Worm (Caenorhabditis elegans) whole organism, midembryonic: ENCODE results near the gene W09C2.9.

Source experiments
- T22C8.4 ChIP-seq: fragments of 200-800 bp; sonication (Bioruptor generic); IDR thresholded peaks from 2 replicates; pipeline ENCODE4 v1.3.6; 2022; ENCODE audit warnings: missing genetic modification characterization, missing compliant biosample characterization
- cog-1 ChIP-seq: sonication (generic microtip); optimal IDR thresholded peaks from 2 replicates; lab custom pipeline; 2016; ENCODE audit warnings: missing genetic modification characterization, missing compliant biosample characterization
- flt-1 ChIP-seq: fragments of 200-800 bp; sonication (Bioruptor generic); IDR thresholded peaks from 2 replicates; pipeline ENCODE4 v1.3.6; 2022; ENCODE audit warnings: missing genetic modification characterization, missing compliant biosample characterization
- klf-2 ChIP-seq: fragments of 200-800 bp; sonication (Bioruptor generic); conservative IDR thresholded peaks from 2 replicates; pipeline ENCODE4 v1.3.6; 2022; ENCODE audit warnings: missing genetic modification reagents, missing genetic modification characterization, missing compliant biosample characterization
- med-1 ChIP-seq: sonication (generic microtip); optimal IDR thresholded peaks from 2 replicates; lab custom pipeline; 2017; ENCODE audit warnings: missing genetic modification characterization, mild to moderate bottlenecking, missing compliant biosample characterization, antibody characterized with exemption, missing genetic modification reagents; ENCODE audit not compliant: insufficient read depth
- ref-1 ChIP-seq: fragments of 200-800 bp; sonication (Bioruptor generic); conservative IDR thresholded peaks from 2 replicates; pipeline ENCODE4 v1.3.6; 2022; ENCODE audit warnings: missing genetic modification reagents, missing genetic modification characterization, missing compliant biosample characterization
- tab-1 ChIP-seq: fragments of 200-800 bp; sonication (Bioruptor generic); IDR thresholded peaks from 2 replicates; pipeline ENCODE4 v1.3.6; 2022; ENCODE audit warnings: missing genetic modification characterization, missing compliant biosample characterization
- ztf-23 ChIP-seq: fragments of 200-800 bp; sonication (Bioruptor generic); IDR thresholded peaks from 2 replicates; pipeline ENCODE4 v1.3.6; 2022; ENCODE audit warnings: missing genetic modification reagents, missing genetic modification characterization, missing compliant biosample characterization
- ztf-29 ChIP-seq: fragments of 200-800 bp; sonication (Bioruptor generic); IDR thresholded peaks from 2 replicates; pipeline ENCODE4 v1.3.6; 2022; ENCODE audit warnings: missing genetic modification reagents, missing genetic modification characterization, missing compliant biosample characterization

The W09C2.9 gene

ce11 chrIV:9654017-9654416 lies 30.8 kb upstream of the W09C2.9 start, which contains the start of gene F58G6.7:
TSS of gene F58G6.7 (plus strand) at chrIV:9654317.
- no peak for TF ChIP-seq ref-1 (GFP tag; lab: Robert Waterston, UW)
- TF ChIP-seq cog-1 (tag; lab: Kevin White, UChicago) = no peak
- TF ChIP-seq klf-2 (GFP tag; lab: Robert Waterston, UW) = no peak
- no peak for TF ChIP-seq ztf-29 (GFP tag; lab: Robert Waterston, UW)
- no peak for TF ChIP-seq ztf-23
- no peak for TF ChIP-seq T22C8.4
- TF ChIP-seq med-1 (GFP tag; lab: Kevin White, UChicago) = no peak
- no peak for TF ChIP-seq tab-1
- no peak for TF ChIP-seq flt-1 (GFP tag; lab: Robert Waterston, UW)

DNA sequence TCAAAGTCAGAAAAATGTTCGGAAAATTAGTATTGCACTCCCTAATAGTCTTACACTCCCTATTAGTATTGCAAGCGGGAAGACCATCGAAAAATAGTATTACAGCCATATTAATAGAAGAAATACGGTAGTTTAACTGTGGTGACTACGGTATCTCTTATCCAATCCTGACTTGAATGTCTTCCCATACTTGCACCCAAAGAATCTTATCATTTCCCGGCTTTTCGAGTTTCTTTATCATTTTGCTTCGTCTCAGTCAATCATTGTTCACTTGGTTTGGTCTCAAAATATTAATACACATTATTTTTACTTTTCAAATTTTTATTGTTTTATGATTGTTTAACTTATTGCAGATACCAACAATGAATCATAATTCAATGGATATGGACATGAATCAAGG lies 30.0 kb upstream of the W09C2.9 start, which contains the start of gene F58G6.3:
TSS of gene F58G6.3 (plus strand) at position 352 of the 400 bp plus-strand sequence.
- no peak for TF ChIP-seq flt-1 (GFP tag; lab: Robert Waterston, UW)
- no peak for TF ChIP-seq ztf-29 (GFP tag; lab: Robert Waterston, UW)
- no peak for TF ChIP-seq med-1 (GFP tag; lab: Kevin White, UChicago)
- TF ChIP-seq cog-1 (tag; lab: Kevin White, UChicago) = no peak
- TF ChIP-seq ztf-23 = no peak
- TF ChIP-seq T22C8.4 = no peak
- no peak for TF ChIP-seq klf-2 (GFP tag; lab: Robert Waterston, UW)
- TF ChIP-seq ref-1 (GFP tag; lab: Robert Waterston, UW) = no peak
- no peak for TF ChIP-seq tab-1

ce11 chrIV:9651234-9651633 lies 28.1 kb upstream of the W09C2.9 start, which contains the start of gene chca-1:
TSS of gene chca-1 (plus strand) at chrIV:9651394.
- TF ChIP-seq cog-1 (tag; lab: Kevin White, UChicago) = no peak
- TF ChIP-seq klf-2 (GFP tag; lab: Robert Waterston, UW) = no peak
- TF ChIP-seq flt-1 (GFP tag; lab: Robert Waterston, UW) = no peak
- no peak for TF ChIP-seq ztf-23
- no peak for TF ChIP-seq tab-1
- no peak for TF ChIP-seq T22C8.4
- no peak for TF ChIP-seq ztf-29 (GFP tag; lab: Robert Waterston, UW)
- no peak for TF ChIP-seq med-1 (GFP tag; lab: Kevin White, UChicago)
- no peak for TF ChIP-seq ref-1 (GFP tag; lab: Robert Waterston, UW)

- no peak for TF ChIP-seq med-1 (GFP tag; lab: Kevin White, UChicago)
- no peak for TF ChIP-seq ztf-23
- no peak for TF ChIP-seq ztf-29 (GFP tag; lab: Robert Waterston, UW)
- no peak for TF ChIP-seq ref-1 (GFP tag; lab: Robert Waterston, UW)
- TF ChIP-seq tab-1 = no peak
- no peak for TF ChIP-seq flt-1 (GFP tag; lab: Robert Waterston, UW)
- TF ChIP-seq klf-2 (GFP tag; lab: Robert Waterston, UW) = no peak
- no peak for TF ChIP-seq cog-1 (tag; lab: Kevin White, UChicago)
These were observed 25.5 kb upstream of the W09C2.9 start, which contains the start of gene srm-3 for ce11 chrIV:9648682-9649081. TSS of gene srm-3 (plus strand) at chrIV:9648982.

DNA sequence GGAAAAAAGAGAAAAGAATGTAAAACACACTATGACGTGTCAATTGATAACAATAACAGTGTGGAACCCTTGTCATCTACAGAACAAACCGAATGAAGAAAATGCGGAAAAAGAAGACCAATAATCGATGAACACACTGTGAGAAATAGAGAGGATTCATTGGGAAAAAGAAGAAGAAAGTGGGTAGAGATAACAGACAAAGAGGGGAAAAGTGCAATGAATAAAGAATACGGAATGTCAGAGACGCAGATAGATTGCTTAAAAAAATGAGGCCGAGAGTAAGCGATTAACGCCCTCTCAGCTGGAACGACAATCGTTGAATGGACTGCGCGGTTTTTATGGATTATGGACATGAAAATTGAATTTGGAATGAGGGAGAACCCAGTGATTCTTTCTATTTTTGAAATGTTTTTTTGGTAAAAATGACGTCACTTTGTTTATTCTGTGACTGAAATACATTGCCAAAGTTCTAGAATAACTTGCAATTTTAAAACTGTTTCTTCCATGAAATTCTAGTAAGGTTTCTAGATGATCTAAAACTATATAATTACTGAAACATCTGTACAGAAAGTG lies 24.7 kb upstream of the W09C2.9 start, which contains the start of gene amph-1:
TSS of gene amph-1 (minus strand) at position 85 of the 573 bp plus-strand sequence.
- TF ChIP-seq cog-1 (tag; lab: Kevin White, UChicago) = no peak
- TF ChIP-seq ztf-23 = no peak
- no peak for TF ChIP-seq flt-1 (GFP tag; lab: Robert Waterston, UW)
- no peak for TF ChIP-seq T22C8.4
- TF ChIP-seq ref-1 (GFP tag; lab: Robert Waterston, UW) = no peak
- no peak for TF ChIP-seq klf-2 (GFP tag; lab: Robert Waterston, UW)
- TF ChIP-seq med-1 (GFP tag; lab: Kevin White, UChicago) = no peak
- no peak for TF ChIP-seq ztf-29 (GFP tag; lab: Robert Waterston, UW)
- no peak for TF ChIP-seq tab-1

ce11 chrIV:9643188-9643587 lies 20.0 kb upstream of the W09C2.9 start, which contains the start of gene degl-2:
TSS of gene degl-2 (plus strand) at chrIV:9643488.
- TF ChIP-seq ref-1 (GFP tag; lab: Robert Waterston, UW) (no peak), T22C8.4 (no peak)

- TF ChIP-seq cog-1 (tag; lab: Kevin White, UChicago) (no peak), flt-1 (GFP tag; lab: Robert Waterston, UW) (no peak), ztf-23 (no peak), klf-2 (GFP tag; lab: Robert Waterston, UW) (no peak), ref-1 (GFP tag; lab: Robert Waterston, UW) (no peak), med-1 (GFP tag; lab: Kevin White, UChicago) (no peak), ztf-29 (GFP tag; lab: Robert Waterston, UW) (no peak), T22C8.4 (no peak)
These were observed 18.8 kb upstream of the W09C2.9 start, which contains the start of gene del-2 for ce11 chrIV:9641925-9642324. TSS of gene del-2 (minus strand) at chrIV:9642025.

DNA sequence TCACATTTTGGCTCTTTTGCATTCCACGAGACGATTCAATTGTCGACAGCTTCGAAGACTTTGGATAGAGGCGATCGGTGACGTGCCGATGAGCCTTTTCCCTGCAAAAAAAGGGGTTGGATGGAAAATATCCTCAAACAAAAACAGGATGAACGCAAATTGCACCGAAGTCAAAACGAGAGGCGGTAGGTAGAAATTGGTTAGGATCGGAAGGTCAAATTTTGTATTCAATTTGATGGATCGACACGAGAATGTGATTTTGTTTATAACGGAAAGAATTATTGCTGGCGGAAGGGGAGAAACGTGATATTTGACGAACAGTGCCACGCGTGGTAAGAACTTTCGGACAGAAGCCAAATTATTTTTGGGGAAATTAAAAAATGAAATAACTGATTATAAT lies 11.7 kb upstream of the W09C2.9 start, which contains the start of gene mca-1:
TSS of gene mca-1 (minus strand) at position 101 of the 400 bp plus-strand sequence.
- TF ChIP-seq ref-1 (GFP tag; lab: Robert Waterston, UW) = no peak
- no peak for TF ChIP-seq tab-1

ce11 chrIV:9633889-9634288 lies 10.7 kb upstream of the W09C2.9 start:
- no peak for TF ChIP-seq cog-1 (tag; lab: Kevin White, UChicago)
- no peak for TF ChIP-seq med-1 (GFP tag; lab: Kevin White, UChicago)
- TF ChIP-seq flt-1 (GFP tag; lab: Robert Waterston, UW) = no peak
- no peak for TF ChIP-seq klf-2 (GFP tag; lab: Robert Waterston, UW)
- no peak for TF ChIP-seq tab-1
- no peak for TF ChIP-seq T22C8.4
- TF ChIP-seq ztf-23 = no peak
- no peak for TF ChIP-seq ref-1 (GFP tag; lab: Robert Waterston, UW)
